Fruit fly (Drosophila melanogaster) Kc167 (cell line): ENCODE data around the gene CG9636.

Experiments
- Myc ChIP-seq: fragments of >200 bp; optimal IDR thresholded peaks from 2 replicates; lab custom pipeline; 2017; ENCODE audit warnings: missing external identifiers
- Sin3A ChIP-seq: fragments of >200 bp; optimal IDR thresholded peaks from 2 replicates; lab custom pipeline; 2018; ENCODE audit warnings: missing external identifiers
- h ChIP-seq: fragments of >200 bp; optimal IDR thresholded peaks from 3 replicates; lab custom pipeline; 2018; ENCODE audit warnings: missing external identifiers
- insv ChIP-seq: fragments of >200 bp; optimal IDR thresholded peaks from 3 replicates; lab custom pipeline; 2018; ENCODE audit warnings: missing external identifiers
- psq ChIP-seq: fragments of >200 bp; optimal IDR thresholded peaks from 2 replicates; lab custom pipeline; 2017; ENCODE audit warnings: missing external identifiers
- ttk ChIP-seq: sonication (Bioruptor generic); optimal IDR thresholded peaks from 2 replicates; lab custom pipeline; 2017; ENCODE audit warnings: missing external identifiers

Gene CG9636

DNA sequence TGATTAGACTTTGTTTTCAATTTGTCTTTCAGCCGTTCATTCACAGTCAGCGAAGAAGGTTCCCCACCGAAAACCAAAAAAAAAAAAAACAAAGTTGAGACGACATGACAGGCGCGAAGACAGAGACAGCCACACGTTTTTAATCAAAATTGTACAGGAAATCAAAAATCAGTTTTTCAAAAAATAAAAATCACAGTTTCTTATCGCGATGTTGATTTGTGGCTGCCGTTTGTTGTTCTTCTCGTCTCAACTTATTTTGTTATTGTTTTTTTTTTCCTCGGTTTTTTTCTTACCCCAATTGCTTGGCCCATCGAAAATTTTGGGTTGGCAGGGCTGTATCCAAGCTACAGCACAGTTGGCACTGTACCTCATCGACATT is 36.3 kb downstream of the CG9636 start:
- TF ChIP-seq Myc (no peak), ttk (no peak), Sin3A (no peak), psq (lab: Kevin White, UChicago) (no peak), h (lab: Kevin White, UChicago) (no peak), insv (lab: Kevin White, UChicago) (no peak)

- TF ChIP-seq ttk, result no peak
- no peak for TF ChIP-seq h (lab: Kevin White, UChicago)
- TF ChIP-seq psq (lab: Kevin White, UChicago), result no peak
- no peak for TF ChIP-seq Myc
- no peak for TF ChIP-seq Sin3A
- TF ChIP-seq insv (lab: Kevin White, UChicago), result no peak
Measured at dm6 chr3R:8206628-8207275, 36.8 kb downstream of the CG9636 start.

dm6 chr3R:8206019-8206418 is 37.6 kb downstream of the CG9636 start:
- TF ChIP-seq psq (lab: Kevin White, UChicago) (no peak), Myc (no peak), insv (lab: Kevin White, UChicago) (no peak), h (lab: Kevin White, UChicago) (no peak), ttk (no peak), Sin3A (no peak)

dm6 chr3R:8205292-8205893 is 38.2 kb downstream of the CG9636 start:
- TF ChIP-seq ttk, result no peak
- TF ChIP-seq psq (lab: Kevin White, UChicago), result no peak
- no peak for TF ChIP-seq insv (lab: Kevin White, UChicago)
- no peak for TF ChIP-seq Myc
- no peak for TF ChIP-seq h (lab: Kevin White, UChicago)
- no peak for TF ChIP-seq Sin3A

dm6 chr3R:8204730-8205129 is 38.9 kb downstream of the CG9636 start, which contains the start of gene CheA84a:
TSS of gene CheA84a (minus strand) at chr3R:8204830.
- TF ChIP-seq ttk (no peak), Sin3A (no peak), insv (lab: Kevin White, UChicago) (no peak)

- no peak for TF ChIP-seq h (lab: Kevin White, UChicago)
- no peak for TF ChIP-seq psq (lab: Kevin White, UChicago)
- no peak for TF ChIP-seq ttk
- TF ChIP-seq Myc, result no peak
- no peak for TF ChIP-seq Sin3A
- TF ChIP-seq insv (lab: Kevin White, UChicago), result no peak
Measured at dm6 chr3R:8203367-8203766, 40.2 kb downstream of the CG9636 start.

DNA sequence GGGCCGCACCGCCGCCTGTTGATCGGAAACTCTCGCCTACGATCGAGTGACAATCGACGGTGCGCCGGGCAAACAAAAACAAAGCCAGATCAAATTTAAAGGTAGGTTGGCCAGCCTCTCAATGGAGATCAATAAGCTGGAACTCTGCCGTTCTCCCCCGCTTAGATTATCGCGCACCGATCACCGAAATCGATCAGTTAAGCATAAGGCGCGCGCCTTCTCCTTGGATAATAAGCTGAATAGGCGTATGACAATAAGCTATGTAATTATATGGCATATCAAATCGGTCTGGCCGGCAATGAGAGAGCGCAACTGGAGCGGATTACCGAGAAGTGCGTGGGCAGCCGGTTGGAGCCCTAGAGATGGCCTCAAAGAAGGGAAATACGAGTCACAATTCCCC is 45.3 kb downstream of the CG9636 start:
- TF ChIP-seq h (lab: Kevin White, UChicago) (no peak), ttk (no peak), Myc (no peak), psq (lab: Kevin White, UChicago) (no peak), Sin3A (no peak), insv (lab: Kevin White, UChicago) (no peak)

dm6 chr3R:8197137-8197536 is 46.5 kb downstream of the CG9636 start:
- TF ChIP-seq Sin3A (no peak), Myc (no peak), insv (lab: Kevin White, UChicago) (no peak), ttk (no peak), h (lab: Kevin White, UChicago) (no peak), psq (lab: Kevin White, UChicago) (no peak)

- TF ChIP-seq h (lab: Kevin White, UChicago), result no peak
- TF ChIP-seq Myc, result no peak
- TF ChIP-seq Sin3A, result no peak
- no peak for TF ChIP-seq ttk
- no peak for TF ChIP-seq psq (lab: Kevin White, UChicago)
- TF ChIP-seq insv (lab: Kevin White, UChicago), result no peak
Measured at dm6 chr3R:8195049-8195448, 48.5 kb downstream of the CG9636 start.

- TF ChIP-seq psq (lab: Kevin White, UChicago) (no peak), ttk (no peak), insv (lab: Kevin White, UChicago) (no peak), Myc (no peak), Sin3A (no peak), h (lab: Kevin White, UChicago) (no peak)
Measured at dm6 chr3R:8193120-8193519, 50.5 kb downstream of the CG9636 start.

DNA sequence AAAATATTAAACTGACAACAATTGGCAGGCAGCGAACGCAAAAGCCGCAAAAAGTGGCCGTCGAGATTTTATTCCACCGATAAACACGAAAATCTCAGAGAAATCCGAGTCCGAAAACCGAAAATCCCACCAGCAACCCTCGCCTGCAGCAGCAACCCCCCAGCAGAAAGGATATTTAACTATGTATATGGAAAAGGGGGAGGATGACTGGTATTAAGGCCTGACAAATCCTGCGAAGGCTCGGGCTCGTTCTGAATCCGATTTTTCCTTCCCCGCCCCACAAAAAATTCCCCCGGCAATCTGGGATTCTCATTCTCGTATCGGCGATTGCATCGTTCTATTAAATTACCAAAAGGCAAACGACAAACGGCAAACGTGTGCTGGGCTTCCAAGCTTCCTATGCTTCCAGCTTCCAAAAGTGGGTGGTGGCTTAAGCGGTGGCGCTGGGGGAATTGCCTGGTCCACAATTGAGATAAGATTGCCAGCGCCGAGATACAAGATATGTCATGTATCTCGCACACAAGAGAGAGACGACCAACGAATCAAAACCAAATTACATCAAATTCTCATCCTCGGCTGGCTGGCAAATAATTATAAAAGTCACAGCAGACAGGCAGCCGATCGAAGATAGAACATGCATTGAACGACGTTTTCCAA is 51.2 kb downstream of the CG9636 start:
- TF ChIP-seq ttk (no peak), h (lab: Kevin White, UChicago) (no peak), Sin3A (no peak), insv (lab: Kevin White, UChicago) (no peak), psq (lab: Kevin White, UChicago) (no peak), Myc (no peak)

DNA sequence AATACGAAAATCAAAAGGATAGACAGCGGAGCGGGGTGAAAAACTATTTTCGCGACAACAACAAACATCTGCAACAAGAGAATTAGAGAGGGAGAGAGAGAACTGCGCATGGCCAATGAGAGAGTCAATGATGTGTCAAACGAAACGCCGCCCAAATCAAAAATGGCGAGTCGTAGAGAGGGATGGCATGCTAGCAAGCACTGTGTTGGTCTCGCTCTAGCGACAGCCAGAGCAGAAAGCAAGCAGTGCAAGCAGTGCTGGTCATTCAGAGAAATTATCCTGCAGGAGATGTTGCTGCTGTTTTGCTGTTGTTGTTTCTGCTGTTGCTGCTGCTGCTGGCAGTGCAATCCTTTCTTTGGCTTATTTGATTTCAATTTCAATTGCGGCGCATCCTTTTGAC is 52.7 kb downstream of the CG9636 start:
- no peak for TF ChIP-seq h (lab: Kevin White, UChicago)
